Fruit fly (Drosophila melanogaster) whole organism, adult: Measurements from ENCODE around the gene CG10336.

ENCODE experiments used
- CG11617 ChIP-seq: fragments of 200-800 bp; sonication (Bioruptor generic); optimal IDR thresholded peaks from 2 replicates; lab custom pipeline; 2017; ENCODE audit warnings: mild to moderate bottlenecking, missing biosample characterization, missing genetic modification reagents, missing genetic modification characterization
- CG12768 ChIP-seq: fragments of 200-800 bp; sonication (Bioruptor generic); optimal IDR thresholded peaks from 2 replicates; lab custom pipeline; 2017; ENCODE audit warnings: missing biosample characterization, missing genetic modification characterization, mild to moderate bottlenecking, moderate library complexity, missing genetic modification reagents
- CG14711 ChIP-seq: fragments of 200-800 bp; sonication (Bioruptor generic); optimal IDR thresholded peaks from 2 replicates; lab custom pipeline; 2018; ENCODE audit warnings: missing biosample characterization, mild to moderate bottlenecking, missing genetic modification characterization, moderate library complexity
- CG1620 ChIP-seq: fragments of 200-800 bp; sonication (Bioruptor generic); optimal IDR thresholded peaks from 2 replicates; lab custom pipeline; 2016; ENCODE audit warnings: missing biosample characterization, missing genetic modification characterization
- CG33017 ChIP-seq: fragments of 200-800 bp; sonication (Bioruptor generic); optimal IDR thresholded peaks from 2 replicates; lab custom pipeline; 2018; ENCODE audit warnings: missing biosample characterization, mild to moderate bottlenecking, missing genetic modification characterization, moderate library complexity
- CG5204 ChIP-seq: fragments of 200-800 bp; sonication (Bioruptor generic); optimal IDR thresholded peaks from 2 replicates; lab custom pipeline; 2016; ENCODE audit warnings: missing biosample characterization, missing genetic modification characterization
- CG7045 ChIP-seq: fragments of 200-800 bp; sonication (Bioruptor generic); optimal IDR thresholded peaks from 2 replicates; lab custom pipeline; 2017; ENCODE audit warnings: missing biosample characterization, mild to moderate bottlenecking, missing genetic modification characterization
- CG7101 ChIP-seq: fragments of 200-800 bp; sonication (Bioruptor generic); optimal IDR thresholded peaks from 2 replicates; lab custom pipeline; 2018; ENCODE audit warnings: missing biosample characterization, mild to moderate bottlenecking, missing genetic modification characterization, moderate library complexity
- Clk ChIP-seq: fragments of 200-800 bp; sonication (Bioruptor generic); optimal IDR thresholded peaks from 2 replicates; lab custom pipeline; 2017; ENCODE audit warnings: missing biosample characterization, missing genetic modification characterization
- Crg-1 ChIP-seq: fragments of 200-800 bp; sonication (Bioruptor generic); optimal IDR thresholded peaks from 2 replicates; lab custom pipeline; 2016; ENCODE audit warnings: missing biosample characterization, missing genetic modification characterization
- Hr96 ChIP-seq: fragments of 200-800 bp; sonication (Bioruptor generic); optimal IDR thresholded peaks from 2 replicates; lab custom pipeline; 2016; ENCODE audit warnings: missing biosample characterization, missing genetic modification characterization
- Mnt ChIP-seq: fragments of 200-800 bp; sonication (Bioruptor generic); optimal IDR thresholded peaks from 2 replicates; lab custom pipeline; 2016; ENCODE audit warnings: missing biosample characterization, mild to moderate bottlenecking, missing genetic modification characterization
- bab1 ChIP-seq: fragments of 200-800 bp; sonication (Bioruptor generic); optimal IDR thresholded peaks from 3 replicates; lab custom pipeline; 2019; ENCODE audit warnings: missing biosample characterization, mild to moderate bottlenecking, missing genetic modification characterization, moderate library complexity
- cic ChIP-seq: fragments of 200-800 bp; sonication (Bioruptor generic); optimal IDR thresholded peaks from 2 replicates; lab custom pipeline; 2017; ENCODE audit warnings: missing biosample characterization, mild to moderate bottlenecking, missing genetic modification characterization, moderate library complexity
- cnc ChIP-seq, 2 experiments: fragments of >200 bp; optimal IDR thresholded peaks; 2 replicates each; lab custom pipeline; 2017
- kay ChIP-seq: fragments of 200-800 bp; sonication (Bioruptor generic); peaks from one replicate; lab custom pipeline; 2016; ENCODE audit warnings: missing biosample characterization, missing genetic modification characterization, borderline replicate concordance
- ovo ChIP-seq: fragments of 200-800 bp; sonication (Bioruptor generic); optimal IDR thresholded peaks from 2 replicates; lab custom pipeline; 2016; ENCODE audit warnings: missing biosample characterization, missing genetic modification characterization
- pad ChIP-seq: fragments of 200-800 bp; sonication (Bioruptor generic); optimal IDR thresholded peaks from 3 replicates; lab custom pipeline; 2017; ENCODE audit warnings: missing biosample characterization, missing genetic modification characterization, mild to moderate bottlenecking, moderate library complexity, missing genetic modification reagents
- tj ChIP-seq: fragments of 200-800 bp; sonication (Bioruptor generic); optimal IDR thresholded peaks from 3 replicates; lab custom pipeline; 2017; ENCODE audit warnings: missing biosample characterization, mild to moderate bottlenecking, missing genetic modification characterization, moderate library complexity
- toe ChIP-seq: fragments of 200-800 bp; sonication (Bioruptor generic); optimal IDR thresholded peaks from 2 replicates; lab custom pipeline; 2016; ENCODE audit warnings: missing biosample characterization, missing genetic modification characterization

CG10336 gene

DNA sequence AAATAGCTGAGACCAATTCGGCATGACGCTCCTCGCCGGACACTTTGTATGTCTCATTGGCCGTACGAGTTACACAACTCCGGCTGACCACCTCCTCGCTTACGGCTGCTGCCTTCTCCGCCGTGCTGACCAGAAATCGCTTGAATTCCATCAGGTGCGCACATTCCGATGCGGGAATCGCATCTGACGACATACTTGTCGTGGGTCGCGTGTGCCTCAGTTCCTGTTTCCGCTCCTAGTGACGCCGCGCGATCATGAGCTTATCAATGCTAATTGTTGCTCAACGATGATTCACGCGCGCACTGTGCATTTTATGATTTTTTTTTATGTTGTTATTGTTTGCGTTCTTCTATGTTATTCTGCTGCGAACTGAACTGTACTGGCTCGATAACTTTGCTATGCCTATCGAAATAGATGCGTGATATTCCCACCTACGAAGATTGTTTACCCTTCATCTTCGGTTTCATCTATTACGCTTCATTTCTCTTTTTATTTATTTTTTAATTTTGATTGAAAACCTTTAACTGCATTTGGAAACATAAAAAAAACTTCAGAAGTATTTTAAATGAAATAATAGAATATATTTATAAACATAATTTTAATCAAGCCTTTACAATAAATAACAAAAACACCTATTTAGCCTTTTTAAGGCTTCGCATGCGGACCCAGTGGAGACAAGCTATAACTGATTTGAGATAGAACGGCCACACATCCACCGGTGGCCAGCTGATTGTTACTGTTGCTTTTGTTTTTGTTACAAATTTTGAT, 13.6 kb downstream of the CG10336 start, which contains the start of the genes CG10376 and CG10343:
Gene CG10376, minus strand, starts transcription at position 385 of the 768 bp plus-strand sequence.
Gene CG10343, plus strand, starts transcription at position 753 of the 768 bp plus-strand sequence.
- no peak for TF ChIP-seq Hr96
- TF ChIP-seq CG7101, result peak; percentile 91
- TF ChIP-seq CG7045 (GFP tag; lab: Kevin White, UChicago), result peak; percentile 89
- peak; percentile 52 for TF ChIP-seq Mnt
- peak; percentile 70 for TF ChIP-seq Crg-1
- peak; percentile 89 for TF ChIP-seq CG11617
- peak; percentile 84 for TF ChIP-seq CG12768 (GFP tag; lab: Kevin White, UChicago)
- TF ChIP-seq ovo (GFP tag; lab: Kevin White, UChicago), result peak; percentile 69
- TF ChIP-seq CG33017 (tag; lab: Kevin White, UChicago), result peak; percentile 85
- peak; percentile 61 for TF ChIP-seq Clk (GFP tag; lab: Kevin White, UChicago)
- TF ChIP-seq toe, result no peak
- peak; percentile 64 for TF ChIP-seq CG1620 (GFP tag; lab: Kevin White, UChicago)
- no peak for TF ChIP-seq kay (GFP tag; lab: Kevin White, UChicago)
- peak; percentile 83 for TF ChIP-seq bab1 (GFP tag; lab: Kevin White, UChicago)
- TF ChIP-seq CG14711, result peak; percentile 76
- TF ChIP-seq cnc (optimal IDR thresholded peaks at IDR 0.05; lab: Kevin White, UChicago), result no peak
- peak; percentile 70 for TF ChIP-seq tj (GFP tag; lab: Kevin White, UChicago)
- peak; percentile 74 for TF ChIP-seq pad
- no peak for TF ChIP-seq CG5204
- peak; percentile 48 for TF ChIP-seq cic

- TF ChIP-seq CG12768 (GFP tag; lab: Kevin White, UChicago), result peak; percentile 78
- peak; percentile 94 for TF ChIP-seq CG7101
- TF ChIP-seq ovo (GFP tag; lab: Kevin White, UChicago), result peak; percentile 75
- peak; percentile 84 for TF ChIP-seq Clk (GFP tag; lab: Kevin White, UChicago)
- TF ChIP-seq CG11617, result peak; percentile 88
- TF ChIP-seq Mnt, result peak; percentile 94
- peak; percentile 30 for TF ChIP-seq cic
- peak; percentile 82 for TF ChIP-seq bab1 (GFP tag; lab: Kevin White, UChicago)
- TF ChIP-seq tj (GFP tag; lab: Kevin White, UChicago), result peak; percentile 82
- TF ChIP-seq toe, result peak; percentile 91
- TF ChIP-seq CG1620 (GFP tag; lab: Kevin White, UChicago), result peak; percentile 94
- peak; percentile 89 for TF ChIP-seq CG33017 (tag; lab: Kevin White, UChicago)
- peak; percentile 71 for TF ChIP-seq CG14711
- peak; percentile 72 for TF ChIP-seq CG7045 (GFP tag; lab: Kevin White, UChicago)
- no peak for TF ChIP-seq kay (GFP tag; lab: Kevin White, UChicago)
- peak; percentile 93 for TF ChIP-seq Crg-1
- TF ChIP-seq Hr96, result no peak
- TF ChIP-seq CG5204, result no peak
- TF ChIP-seq pad, result peak; percentile 63
- TF ChIP-seq cnc (optimal IDR thresholded peaks at IDR 0.05; lab: Kevin White, UChicago), result no peak
Observed at dm6 chr2L:18705617-18706046, 16.3 kb downstream of the CG10336 start, which contains the start of gene Jwa. TSS of gene Jwa (minus strand) at chr2L:18705703.

dm6 chr2L:18707844-18708238, 18.5 kb downstream of the CG10336 start:
- no peak for TF ChIP-seq Clk (GFP tag; lab: Kevin White, UChicago)
- peak; percentile 17 for TF ChIP-seq cic

dm6 chr2L:18708239-18708891, 19.0 kb downstream of the CG10336 start, which contains the start of the genes Faf2 and Grip71:
TSS of gene Faf2 (minus strand) at chr2L:18708688.
TSS of gene Grip71 (plus strand) at chr2L:18708846.
- TF ChIP-seq bab1 (GFP tag; lab: Kevin White, UChicago), result peak; percentile 82
- TF ChIP-seq CG7101, result peak; percentile 83
- TF ChIP-seq CG7045 (GFP tag; lab: Kevin White, UChicago), result peak; percentile 79
- TF ChIP-seq toe, result peak; percentile 91
- TF ChIP-seq CG14711, result peak; percentile 75
- TF ChIP-seq pad, result peak; percentile 55
- TF ChIP-seq tj (GFP tag; lab: Kevin White, UChicago), result peak; percentile 47
- TF ChIP-seq CG11617, result peak; percentile 71
- peak; percentile 81 for TF ChIP-seq Hr96
- TF ChIP-seq CG12768 (GFP tag; lab: Kevin White, UChicago), result peak; percentile 68
- peak; percentile 83 for TF ChIP-seq CG5204
- peak; percentile 86 for TF ChIP-seq CG1620 (GFP tag; lab: Kevin White, UChicago)
- TF ChIP-seq CG33017 (tag; lab: Kevin White, UChicago), result peak; percentile 76
- TF ChIP-seq Mnt, result peak; percentile 61
- TF ChIP-seq cic, result no peak
- peak; percentile 72 for TF ChIP-seq ovo (GFP tag; lab: Kevin White, UChicago)
- TF ChIP-seq Clk (GFP tag; lab: Kevin White, UChicago), result peak; percentile 52
- TF ChIP-seq cnc (optimal IDR thresholded peaks at IDR 0.05; lab: Kevin White, UChicago), result no peak
- TF ChIP-seq Crg-1, result peak; percentile 51
- no peak for TF ChIP-seq kay (GFP tag; lab: Kevin White, UChicago)

DNA sequence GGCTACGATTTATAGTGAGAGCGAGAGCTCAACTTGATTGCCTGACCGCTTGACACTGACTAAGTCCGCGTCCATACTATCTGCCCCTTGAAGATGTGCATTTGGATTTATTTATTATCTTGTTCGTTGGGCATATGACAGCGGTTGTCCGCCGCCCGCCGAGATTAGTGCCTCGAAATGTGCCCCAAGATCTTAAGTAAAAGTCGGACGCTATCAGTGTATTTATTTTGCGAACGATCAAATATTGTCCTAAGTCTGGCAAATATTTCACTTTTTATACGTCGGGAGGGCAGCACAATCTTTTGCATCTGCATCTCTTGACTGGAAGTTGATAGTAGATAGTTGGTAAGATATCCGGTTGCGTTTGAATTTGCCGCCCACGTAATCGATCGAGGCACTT, 24.4 kb downstream of the CG10336 start, which contains the start of gene Irk3:
Gene Irk3, minus strand, starts transcription at position 63 of the 400 bp plus-strand sequence.
- TF ChIP-seq cic (peak; percentile 85), CG12768 (GFP tag; lab: Kevin White, UChicago) (peak; percentile 67), CG33017 (tag; lab: Kevin White, UChicago) (peak; percentile 73), CG1620 (GFP tag; lab: Kevin White, UChicago) (no peak), CG11617 (peak; percentile 52), Mnt (peak; percentile 6), pad (peak; percentile 7), Hr96 (no peak), kay (GFP tag; lab: Kevin White, UChicago) (no peak), CG14711 (peak; percentile 33), ovo (GFP tag; lab: Kevin White, UChicago) (no peak), CG7045 (GFP tag; lab: Kevin White, UChicago) (peak; percentile 69), CG7101 (peak; percentile 64)
